Fruit fly (Drosophila melanogaster) whole organism, prepupa: ENCODE data around the gene bero.

Source experiments
- Blimp-1 ChIP-seq: fragments of 200-800 bp; sonication (Bioruptor generic); optimal IDR thresholded peaks from 3 replicates; lab custom pipeline; 2017; ENCODE audit warnings: missing biosample characterization, missing genetic modification characterization, mild to moderate bottlenecking, moderate library complexity, missing genetic modification reagents
- CG10631 ChIP-seq: fragments of 200-800 bp; sonication (Bioruptor generic); optimal IDR thresholded peaks from 2 replicates; lab custom pipeline; 2016; ENCODE audit warnings: missing biosample characterization, missing genetic modification characterization
- CG10669 ChIP-seq: fragments of 200-800 bp; sonication (Bioruptor generic); optimal IDR thresholded peaks from 3 replicates; lab custom pipeline; 2018; ENCODE audit warnings: missing biosample characterization, mild to moderate bottlenecking, missing genetic modification characterization, moderate library complexity
- CG11294 ChIP-seq: fragments of 200-800 bp; sonication (Bioruptor generic); IDR thresholded peaks from 2 replicates; pipeline ENCODE4 v1.3.6; 2022; ENCODE audit warnings: missing biosample characterization, missing genetic modification characterization
- CG11762 ChIP-seq: fragments of 200-800 bp; sonication (Bioruptor generic); optimal IDR thresholded peaks from 3 replicates; lab custom pipeline; 2016; ENCODE audit warnings: missing biosample characterization, missing genetic modification characterization; ENCODE audit not compliant: insufficient read depth
- CG15336 ChIP-seq: fragments of 200-800 bp; sonication (Bioruptor generic); IDR thresholded peaks from 2 replicates; pipeline ENCODE4 v1.3.6; 2022; ENCODE audit warnings: missing biosample characterization, missing genetic modification characterization
- CG1621 ChIP-seq: fragments of 200-800 bp; sonication (Bioruptor generic); optimal IDR thresholded peaks from 3 replicates; lab custom pipeline; 2018; ENCODE audit warnings: missing biosample characterization, mild to moderate bottlenecking, missing genetic modification characterization
- CG16779 ChIP-seq: fragments of 200-800 bp; sonication (Bioruptor generic); optimal IDR thresholded peaks from 3 replicates; lab custom pipeline; 2017; ENCODE audit warnings: missing biosample characterization, mild to moderate bottlenecking, missing genetic modification characterization
- CG3032 ChIP-seq: fragments of 200-800 bp; optimal IDR thresholded peaks from 2 replicates; lab custom pipeline; 2019; ENCODE audit warnings: missing biosample characterization, mild to moderate bottlenecking, missing genetic modification characterization, moderate library complexity
- CG31627 ChIP-seq: fragments of 200-800 bp; sonication (Bioruptor generic); optimal IDR thresholded peaks from 3 replicates; lab custom pipeline; 2016; ENCODE audit warnings: missing biosample characterization, missing genetic modification characterization
- CG32006 ChIP-seq: fragments of 200-800 bp; sonication (Bioruptor generic); optimal IDR thresholded peaks from 3 replicates; lab custom pipeline; 2017; ENCODE audit warnings: missing biosample characterization, mild to moderate bottlenecking, missing genetic modification characterization
- CG34406 ChIP-seq: fragments of 200-800 bp; sonication (Bioruptor generic); optimal IDR thresholded peaks from 3 replicates; lab custom pipeline; 2016; ENCODE audit warnings: missing biosample characterization, missing genetic modification characterization
- CG3919 ChIP-seq: fragments of 200-800 bp; sonication (Bioruptor generic); optimal IDR thresholded peaks from 3 replicates; lab custom pipeline; 2016; ENCODE audit warnings: missing biosample characterization, missing genetic modification characterization
- CG4318 ChIP-seq: fragments of 200-800 bp; sonication (Bioruptor generic); optimal IDR thresholded peaks from 3 replicates; lab custom pipeline; 2017; ENCODE audit warnings: missing biosample characterization, mild to moderate bottlenecking, missing genetic modification characterization
- CG6163 ChIP-seq: fragments of 200-800 bp; sonication (Bioruptor generic); IDR thresholded peaks from 3 replicates; pipeline ENCODE4 v1.3.6; 2022; ENCODE audit warnings: missing biosample characterization, missing genetic modification characterization
- CG6276 ChIP-seq: fragments of 200-800 bp; sonication (Bioruptor generic); optimal IDR thresholded peaks from 2 replicates; lab custom pipeline; 2017; ENCODE audit warnings: missing biosample characterization, mild to moderate bottlenecking, missing genetic modification characterization
- CG6792 ChIP-seq: fragments of 200-800 bp; sonication (Bioruptor generic); optimal IDR thresholded peaks from 3 replicates; lab custom pipeline; 2016; ENCODE audit warnings: missing biosample characterization, missing genetic modification characterization
- CG6808 ChIP-seq: fragments of 200-800 bp; sonication (Bioruptor generic); optimal IDR thresholded peaks from 3 replicates; lab custom pipeline; 2017; ENCODE audit warnings: missing biosample characterization, missing genetic modification characterization, mild to moderate bottlenecking, moderate library complexity, missing genetic modification reagents
- CG6854 ChIP-seq: fragments of 200-800 bp; sonication (Bioruptor generic); optimal IDR thresholded peaks from 2 replicates; lab custom pipeline; 2017; ENCODE audit warnings: missing biosample characterization, mild to moderate bottlenecking, missing genetic modification characterization
- CG8119 ChIP-seq: fragments of 200-800 bp; sonication (Bioruptor generic); IDR thresholded peaks from 3 replicates; pipeline ENCODE4 v1.3.6; 2022; ENCODE audit warnings: missing biosample characterization, missing genetic modification characterization
- CG8319 ChIP-seq: fragments of 200-800 bp; sonication (Bioruptor generic); optimal IDR thresholded peaks from 3 replicates; lab custom pipeline; 2016; ENCODE audit warnings: missing biosample characterization, missing genetic modification characterization
- CG8632 ChIP-seq: fragments of 200-800 bp; sonication (Bioruptor generic); optimal IDR thresholded peaks from 3 replicates; lab custom pipeline; 2016; ENCODE audit warnings: missing biosample characterization, missing genetic modification characterization
- CG9139 ChIP-seq: fragments of 200-800 bp; sonication (Bioruptor generic); optimal IDR thresholded peaks from 3 replicates; lab custom pipeline; 2017; ENCODE audit warnings: missing biosample characterization, mild to moderate bottlenecking, missing genetic modification characterization
- Eip75B ChIP-seq: fragments of 200-800 bp; sonication (Bioruptor generic); optimal IDR thresholded peaks from 3 replicates; lab custom pipeline; 2016; ENCODE audit warnings: missing biosample characterization, missing genetic modification characterization
- Eip78C ChIP-seq: fragments of 200-800 bp; sonication (Bioruptor generic); peaks from one replicate; lab custom pipeline; 2016; ENCODE audit warnings: missing biosample characterization, missing genetic modification characterization
- Ets96B ChIP-seq: fragments of 200-800 bp; optimal IDR thresholded peaks from 2 replicates; lab custom pipeline; 2019; ENCODE audit warnings: missing biosample characterization, mild to moderate bottlenecking, missing genetic modification characterization, moderate library complexity
- Gug ChIP-seq: fragments of 200-800 bp; sonication (Bioruptor generic); IDR thresholded peaks from 2 replicates; pipeline ENCODE4 v1.3.6; 2022; ENCODE audit warnings: missing biosample characterization, missing genetic modification characterization
- Hr38 ChIP-seq: sonication (Bioruptor generic); optimal IDR thresholded peaks from 2 replicates; lab custom pipeline; 2016; ENCODE audit warnings: missing biosample characterization, missing genetic modification characterization
- Hr39 ChIP-seq: fragments of 200-800 bp; sonication (Bioruptor generic); optimal IDR thresholded peaks from 2 replicates; lab custom pipeline; 2016; ENCODE audit warnings: missing biosample characterization, missing genetic modification characterization
- Hr4 ChIP-seq: fragments of 200-800 bp; sonication (Bioruptor generic); optimal IDR thresholded peaks from 3 replicates; lab custom pipeline; 2016; ENCODE audit warnings: missing biosample characterization, missing genetic modification characterization
- Met ChIP-seq: fragments of 200-800 bp; sonication (Bioruptor generic); optimal IDR thresholded peaks from 3 replicates; lab custom pipeline; 2016; ENCODE audit warnings: missing biosample characterization, missing genetic modification characterization
- OdsH ChIP-seq: fragments of 200-800 bp; sonication (Bioruptor generic); optimal IDR thresholded peaks from 3 replicates; lab custom pipeline; 2016; ENCODE audit warnings: missing biosample characterization, missing genetic modification characterization
- Smox ChIP-seq: fragments of 200-800 bp; sonication (Bioruptor generic); optimal IDR thresholded peaks from 3 replicates; lab custom pipeline; 2016; ENCODE audit warnings: missing biosample characterization, missing genetic modification characterization
- Sox102F ChIP-seq: fragments of 200-800 bp; sonication (Bioruptor generic); optimal IDR thresholded peaks from 2 replicates; lab custom pipeline; 2016; ENCODE audit warnings: missing biosample characterization, mild to moderate bottlenecking, missing genetic modification characterization
- Sox14 ChIP-seq: fragments of 200-800 bp; sonication (Bioruptor generic); optimal IDR thresholded peaks from 3 replicates; lab custom pipeline; 2016; ENCODE audit warnings: missing biosample characterization, missing genetic modification characterization
- achi ChIP-seq: fragments of 200-800 bp; sonication (Bioruptor generic); optimal IDR thresholded peaks from 3 replicates; lab custom pipeline; 2016; ENCODE audit warnings: missing biosample characterization, missing genetic modification characterization
- acj6 ChIP-seq: fragments of 200-800 bp; sonication (Bioruptor generic); optimal IDR thresholded peaks from 3 replicates; lab custom pipeline; 2016; ENCODE audit warnings: missing biosample characterization, missing genetic modification characterization
- cyc ChIP-seq: fragments of 200-800 bp; sonication (Bioruptor generic); optimal IDR thresholded peaks from 3 replicates; lab custom pipeline; 2016; ENCODE audit warnings: missing biosample characterization, missing genetic modification characterization
- dsx ChIP-seq: fragments of 200-800 bp; optimal IDR thresholded peaks from 3 replicates; lab custom pipeline; 2019; ENCODE audit warnings: missing biosample characterization, mild to moderate bottlenecking, missing genetic modification characterization, moderate library complexity; ENCODE audit not compliant: poor library complexity, severe bottlenecking
- eg ChIP-seq: fragments of 200-800 bp; sonication (Bioruptor generic); IDR thresholded peaks from 3 replicates; pipeline ENCODE4 v1.3.6; 2022; ENCODE audit warnings: missing biosample characterization, missing genetic modification characterization
- esn ChIP-seq: fragments of 200-800 bp; sonication (Bioruptor generic); optimal IDR thresholded peaks from 2 replicates; lab custom pipeline; 2016; ENCODE audit warnings: missing biosample characterization, mild to moderate bottlenecking, missing genetic modification characterization, moderate library complexity
- fd59A ChIP-seq: fragments of 200-800 bp; sonication (Bioruptor generic); optimal IDR thresholded peaks from 2 replicates; lab custom pipeline; 2017; ENCODE audit warnings: missing biosample characterization, mild to moderate bottlenecking, missing genetic modification characterization, missing genetic modification reagents
- fd85E ChIP-seq: fragments of 200-800 bp; sonication (Bioruptor generic); optimal IDR thresholded peaks from 3 replicates; lab custom pipeline; 2016; ENCODE audit warnings: missing biosample characterization, missing genetic modification characterization
- fkh ChIP-seq: fragments of 200-800 bp; sonication (Bioruptor generic); optimal IDR thresholded peaks from 3 replicates; lab custom pipeline; 2017; ENCODE audit warnings: missing biosample characterization, mild to moderate bottlenecking, missing genetic modification characterization, moderate library complexity
- lz ChIP-seq: fragments of 200-800 bp; sonication (Bioruptor generic); optimal IDR thresholded peaks from 3 replicates; lab custom pipeline; 2016; ENCODE audit warnings: missing biosample characterization, missing genetic modification characterization
- net ChIP-seq: fragments of 200-800 bp; sonication (Bioruptor generic); optimal IDR thresholded peaks from 3 replicates; lab custom pipeline; 2016; ENCODE audit warnings: missing biosample characterization, missing genetic modification characterization
- salr ChIP-seq, 2 experiments: fragments of 200-800 bp; sonication (Bioruptor generic); optimal IDR thresholded peaks; 3 replicates each; lab custom pipeline; 2016 to 2018; ENCODE audit warnings: missing biosample characterization in 2 of 2, missing genetic modification characterization in 2 of 2, mild to moderate bottlenecking in 1 of 2
- spab ChIP-seq: fragments of 200-800 bp; sonication (Bioruptor generic); optimal IDR thresholded peaks from 2 replicates; lab custom pipeline; 2017; ENCODE audit warnings: missing biosample characterization, mild to moderate bottlenecking, missing genetic modification characterization, missing genetic modification reagents
- ss ChIP-seq, 2 experiments: fragments of 200-800 bp; sonication (Bioruptor generic); optimal IDR thresholded peaks; 2 replicates in 1 of 2; 3 replicates in 1 of 2; lab custom pipeline; 2017 to 2018; ENCODE audit warnings: mild to moderate bottlenecking in 2 of 2, missing biosample characterization in 2 of 2, missing genetic modification characterization in 2 of 2, moderate library complexity in 1 of 2
- topi ChIP-seq: fragments of 200-800 bp; sonication (Bioruptor generic); optimal IDR thresholded peaks from 3 replicates; lab custom pipeline; 2016; ENCODE audit warnings: missing biosample characterization, missing genetic modification characterization
- vri ChIP-seq: fragments of 200-800 bp; sonication (Bioruptor generic); optimal IDR thresholded peaks from 3 replicates; lab custom pipeline; 2016; ENCODE audit warnings: missing biosample characterization, mild to moderate bottlenecking, missing genetic modification characterization

bero gene

dm6 chr2L:20881353-20882079 is 23.0 kb downstream of the bero start:
- TF ChIP-seq vri (peak; percentile 52), Gug (GFP tag; lab: Robert Waterston, UW) (no peak), ss (GFP tag; optimal IDR thresholded peaks at IDR 0.05; lab: Kevin White, UChicago) (peak; percentile 6 to 56), Eip75B (GFP tag; lab: Kevin White, UChicago) (no peak), Hr38 (GFP tag; lab: Kevin White, UChicago) (no peak), CG11294 (GFP tag; lab: Robert Waterston, UW) (0 out of 2 replicates have a peak, but pooled peaks have one; percentile 42), Sox14 (GFP tag; lab: Kevin White, UChicago) (no peak), CG11762 (GFP tag; lab: Kevin White, UChicago) (no peak), CG10631 (GFP tag; lab: Kevin White, UChicago) (no peak), CG8119 (GFP tag; lab: Robert Waterston, UW) (no peak), CG31627 (GFP tag; lab: Kevin White, UChicago) (no peak), CG32006 (GFP tag; lab: Kevin White, UChicago) (peak; percentile 22), CG1621 (no peak), salr (GFP tag; optimal IDR thresholded peaks at IDR 0.05; lab: Kevin White, UChicago) (no peak), CG15336 (GFP tag; lab: Robert Waterston, UW) (peak; percentile 37; the same call in 1 of the 2 replicates), CG6276 (GFP tag; lab: Kevin White, UChicago) (no peak), OdsH (GFP tag; lab: Kevin White, UChicago) (peak; percentile 10), Blimp-1 (GFP tag; lab: Kevin White, UChicago) (no peak), Ets96B (tag; lab: Kevin White, UChicago) (no peak), spab (GFP tag; lab: Kevin White, UChicago) (peak; percentile 32), CG6854 (GFP tag; lab: Kevin White, UChicago) (peak; percentile 47), Sox102F (GFP tag; lab: Kevin White, UChicago) (no peak), CG8632 (peak; percentile 9), CG6163 (peak; percentile 18; the same call in 1 of the 3 replicates), CG6808 (peak; percentile 33), eg (GFP tag; lab: Robert Waterston, UW) (peak; percentile 59), CG6792 (no peak), dsx (GFP tag; lab: Kevin White, UChicago) (no peak), CG3032 (tag; lab: Kevin White, UChicago) (no peak), CG4318 (GFP tag; lab: Kevin White, UChicago) (no peak), fd59A (GFP tag; lab: Kevin White, UChicago) (no peak), lz (GFP tag; lab: Kevin White, UChicago) (no peak), cyc (no peak), Hr4 (GFP tag; lab: Kevin White, UChicago) (peak; percentile 45), fd85E (GFP tag; lab: Kevin White, UChicago) (no peak), CG10669 (GFP tag; lab: Kevin White, UChicago) (no peak), CG8319 (GFP tag; lab: Kevin White, UChicago) (no peak), Smox (GFP tag; lab: Kevin White, UChicago) (no peak), CG3919 (GFP tag; lab: Kevin White, UChicago) (peak; percentile 19), CG34406 (GFP tag; lab: Kevin White, UChicago) (no peak), achi (no peak), Met (GFP tag; lab: Kevin White, UChicago) (peak; percentile 4), esn (no peak), Eip78C (GFP tag; lab: Kevin White, UChicago) (peak; percentile 56), CG16779 (tag; lab: Kevin White, UChicago) (no peak), topi (GFP tag; lab: Kevin White, UChicago) (no peak), Hr39 (GFP tag; lab: Kevin White, UChicago) (peak; percentile 6), fkh (GFP tag; lab: Kevin White, UChicago) (peak; percentile 77), net (peak; percentile 33), acj6 (no peak), CG9139 (GFP tag; lab: Kevin White, UChicago) (peak; percentile 48)
